Worm (Caenorhabditis elegans) whole organism, mixed stage, embryonic: ENCODE data around the gene C46C2.6.

Experiments used
- M03D4.4 ChIP-seq: sonication (generic microtip); optimal IDR thresholded peaks from 2 replicates; lab custom pipeline; 2017; ENCODE audit warnings: mild to moderate bottlenecking, missing genetic modification characterization, missing compliant biosample characterization
- bed-3 ChIP-seq: fragments of 200-800 bp; sonication (Bioruptor generic); optimal IDR thresholded peaks from 3 replicates; lab custom pipeline; 2018; ENCODE audit warnings: mild to moderate bottlenecking, missing genetic modification characterization, moderate library complexity, missing compliant biosample characterization
- blmp-1 ChIP-seq: fragments of 150-350 bp; optimal IDR thresholded peaks from 2 replicates; lab custom pipeline; 2014; ENCODE audit warnings: missing biosample characterization, missing genetic modification characterization
- ceh-39 ChIP-seq: fragments of 150-350 bp; optimal IDR thresholded peaks from 2 replicates; lab custom pipeline; 2014; ENCODE audit warnings: missing biosample characterization, missing genetic modification characterization
- ceh-43 ChIP-seq: fragments of 200-800 bp; sonication (Bioruptor generic); optimal IDR thresholded peaks from 2 replicates; lab custom pipeline; 2018; ENCODE audit warnings: mild to moderate bottlenecking, missing genetic modification characterization, moderate library complexity, missing compliant biosample characterization
- ceh-83 ChIP-seq: fragments of 200-800 bp; sonication (Bioruptor generic); optimal IDR thresholded peaks from 2 replicates; lab custom pipeline; 2018; ENCODE audit warnings: mild to moderate bottlenecking, missing genetic modification characterization, missing compliant biosample characterization
- ces-1 ChIP-seq: fragments of 150-350 bp; optimal IDR thresholded peaks from 2 replicates; lab custom pipeline; 2014; ENCODE audit warnings: missing biosample characterization, missing genetic modification reagents, missing genetic modification characterization
- cnd-1 ChIP-seq: fragments of 200-800 bp; sonication (Bioruptor generic); optimal IDR thresholded peaks from 2 replicates; lab custom pipeline; 2018; ENCODE audit warnings: mild to moderate bottlenecking, missing genetic modification characterization, missing compliant biosample characterization
- drap-1 ChIP-seq: fragments of 200-800 bp; sonication (Bioruptor generic); optimal IDR thresholded peaks from 3 replicates; lab custom pipeline; 2018; ENCODE audit warnings: mild to moderate bottlenecking, missing genetic modification characterization, missing compliant biosample characterization
- elt-1 ChIP-seq: sonication (generic microtip); optimal IDR thresholded peaks from 2 replicates; lab custom pipeline; 2017; ENCODE audit warnings: missing genetic modification characterization, mild to moderate bottlenecking, missing compliant biosample characterization, antibody characterized with exemption, moderate library complexity, borderline replicate concordance; ENCODE audit not compliant: insufficient read depth
- elt-3 ChIP-seq: fragments of 150-350 bp; optimal IDR thresholded peaks from 2 replicates; lab custom pipeline; 2014; ENCODE audit warnings: missing biosample characterization, missing genetic modification characterization
- flh-1 ChIP-seq: fragments of 200-800 bp; sonication (Bioruptor generic); optimal IDR thresholded peaks from 2 replicates; lab custom pipeline; 2018; ENCODE audit warnings: mild to moderate bottlenecking, missing genetic modification characterization, moderate library complexity, missing compliant biosample characterization
- ham-2 ChIP-seq: fragments of 200-800 bp; sonication (Bioruptor generic); optimal IDR thresholded peaks from 2 replicates; lab custom pipeline; 2018; ENCODE audit warnings: mild to moderate bottlenecking, missing genetic modification characterization, missing compliant biosample characterization
- hlh-1 ChIP-seq: fragments of 150-350 bp; optimal IDR thresholded peaks from 2 replicates; lab custom pipeline; 2014; ENCODE audit warnings: missing biosample characterization, missing genetic modification reagents, missing genetic modification characterization
- lin-13 ChIP-seq: fragments of 150-350 bp; optimal IDR thresholded peaks from 2 replicates; lab custom pipeline; 2014; ENCODE audit warnings: missing biosample characterization, missing genetic modification characterization
- lin-32 ChIP-seq: fragments of 200-800 bp; sonication (Bioruptor generic); optimal IDR thresholded peaks from 2 replicates; lab custom pipeline; 2018; ENCODE audit warnings: mild to moderate bottlenecking, missing genetic modification characterization, missing compliant biosample characterization
- lsy-2 ChIP-seq: fragments of 150-350 bp; optimal IDR thresholded peaks from 2 replicates; lab custom pipeline; 2014; ENCODE audit warnings: missing biosample characterization, missing genetic modification characterization
- mab-5 ChIP-seq: fragments of 150-350 bp; optimal IDR thresholded peaks from 2 replicates; lab custom pipeline; 2014; ENCODE audit warnings: missing biosample characterization, missing genetic modification characterization
- mls-2 ChIP-seq: sonication (generic microtip); optimal IDR thresholded peaks from 2 replicates; lab custom pipeline; 2016; ENCODE audit warnings: mild to moderate bottlenecking, missing genetic modification characterization, moderate library complexity, missing compliant biosample characterization
- nhr-2 ChIP-seq: fragments of 150-350 bp; optimal IDR thresholded peaks from 2 replicates; lab custom pipeline; 2014; ENCODE audit warnings: missing biosample characterization, missing genetic modification characterization
- nhr-237 ChIP-seq: fragments of 150-350 bp; optimal IDR thresholded peaks from 2 replicates; lab custom pipeline; 2014; ENCODE audit warnings: missing biosample characterization, missing genetic modification characterization
- nhr-28 ChIP-seq: fragments of 150-350 bp; optimal IDR thresholded peaks from 2 replicates; lab custom pipeline; 2014; ENCODE audit warnings: missing biosample characterization, missing genetic modification characterization
- nhr-76 ChIP-seq: sonication (generic microtip); optimal IDR thresholded peaks from 2 replicates; lab custom pipeline; 2017; ENCODE audit warnings: missing biosample characterization, missing genetic modification characterization
- pha-4 ChIP-seq: fragments of 150-350 bp; optimal IDR thresholded peaks from 2 replicates; lab custom pipeline; 2018; ENCODE audit warnings: missing biosample characterization, missing genetic modification reagents, missing genetic modification characterization
- snpc-4 ChIP-seq: fragments of 150-350 bp; optimal IDR thresholded peaks from 2 replicates; lab custom pipeline; 2014; ENCODE audit warnings: missing biosample characterization, missing genetic modification characterization
- sptf-1 ChIP-seq: sonication (generic microtip); optimal IDR thresholded peaks from 2 replicates; lab custom pipeline; 2017; ENCODE audit warnings: mild to moderate bottlenecking, missing genetic modification characterization, moderate library complexity, missing compliant biosample characterization
- tbx-8 ChIP-seq: fragments of 200-800 bp; sonication (Bioruptor generic); optimal IDR thresholded peaks from 2 replicates; lab custom pipeline; 2018; ENCODE audit warnings: mild to moderate bottlenecking, missing genetic modification characterization, moderate library complexity, missing compliant biosample characterization
- unc-120 ChIP-seq: sonication (generic microtip); optimal IDR thresholded peaks from 2 replicates; lab custom pipeline; 2017; ENCODE audit warnings: missing genetic modification characterization, missing compliant biosample characterization; ENCODE audit not compliant: poor library complexity, severe bottlenecking
- unc-39 ChIP-seq: fragments of 150-350 bp; optimal IDR thresholded peaks from 2 replicates; lab custom pipeline; 2014; ENCODE audit warnings: missing biosample characterization, missing genetic modification characterization
- unc-62 ChIP-seq: fragments of 150-350 bp; optimal IDR thresholded peaks from 2 replicates; lab custom pipeline; 2014; ENCODE audit warnings: missing biosample characterization, missing genetic modification reagents, missing genetic modification characterization
- zip-8 ChIP-seq: fragments of 150-350 bp; optimal IDR thresholded peaks from 2 replicates; lab custom pipeline; 2014; ENCODE audit warnings: missing biosample characterization, missing genetic modification characterization

Gene C46C2.6

DNA sequence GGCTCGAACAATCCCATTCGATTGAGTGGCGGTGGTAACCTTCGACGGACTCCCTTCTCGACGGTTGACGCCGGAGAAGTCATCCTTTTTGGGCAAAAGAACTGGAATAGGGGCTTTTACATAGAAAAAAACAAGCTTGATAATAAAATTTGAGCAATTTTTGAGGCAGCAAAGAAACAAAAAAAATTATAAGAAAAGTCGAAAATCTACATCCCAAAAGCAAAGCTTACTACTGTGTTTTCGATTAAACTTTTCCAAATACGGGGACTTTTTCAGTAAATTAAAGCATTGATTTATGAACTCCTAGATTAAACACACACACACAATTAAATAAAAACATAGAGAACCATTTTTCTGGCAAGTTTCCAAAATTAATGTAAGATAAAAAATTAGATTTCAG, 43.8 kb downstream of the C46C2.6 start, which contains the start of gene Y11D7A.9:
Y11D7A.9 (minus strand) TSS at position 101 of the 400 bp plus-strand sequence.
- TF ChIP-seq hlh-1 (tag; lab: Kevin White, UChicago) (no peak), tbx-8 (GFP tag; lab: Kevin White, UChicago) (no peak), sptf-1 (tag; lab: Kevin White, UChicago) (no peak), nhr-2 (tag; lab: Kevin White, UChicago) (no peak), lin-13 (tag; lab: Kevin White, UChicago) (no peak), unc-39 (tag; lab: Kevin White, UChicago) (no peak), pha-4 (tag; lab: Kevin White, UChicago) (no peak)

DNA sequence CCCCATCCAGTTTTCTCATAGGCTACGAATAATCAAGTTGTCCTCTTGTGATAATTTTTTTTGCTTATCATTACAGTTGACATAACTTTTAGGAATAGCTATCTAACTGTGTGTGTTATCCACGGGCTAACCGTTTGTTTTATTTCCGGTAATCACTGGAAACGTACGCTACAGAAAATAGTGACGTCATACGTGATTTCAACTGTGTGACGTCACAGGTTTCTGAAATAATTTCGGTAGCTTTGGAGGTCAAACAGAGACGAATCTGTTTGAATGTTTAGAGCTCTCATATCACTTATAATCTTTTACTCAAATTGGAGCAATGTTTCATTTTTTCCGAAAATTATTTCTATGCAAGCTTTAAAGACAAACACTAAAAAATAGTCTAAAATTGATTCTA, 44.6 kb downstream of the C46C2.6 start:
- TF ChIP-seq bed-3 (GFP tag; lab: Kevin White, UChicago) (no peak), zip-8 (tag; lab: Kevin White, UChicago) (peak; percentile 88)
- TF ChIP-seq, all 35 proteins: peak for 1

DNA sequence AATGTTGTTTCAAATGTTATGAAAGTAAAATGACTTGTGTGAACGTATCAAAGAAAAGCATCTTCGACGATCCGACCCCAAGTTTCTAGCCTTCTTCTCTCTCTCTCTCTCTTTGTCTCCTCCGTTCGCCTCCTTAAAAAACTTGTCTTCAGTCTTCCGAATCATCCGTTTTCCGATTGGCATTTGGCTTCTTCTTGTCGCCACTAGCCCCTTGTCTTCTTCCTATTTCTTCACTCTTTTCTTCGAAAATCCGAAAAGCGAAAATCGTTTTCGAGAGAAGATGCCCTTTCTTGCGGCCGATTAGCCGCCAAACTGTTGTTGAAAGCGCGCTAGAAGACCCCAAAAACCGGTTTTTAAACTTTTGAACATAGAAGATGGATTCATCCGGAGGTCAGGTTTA, 46.3 kb downstream of the C46C2.6 start:
- TF ChIP-seq nhr-28 (tag; lab: Kevin White, UChicago) (no peak), hlh-1 (tag; lab: Kevin White, UChicago) (no peak), lin-13 (tag; lab: Kevin White, UChicago) (no peak), elt-3 (tag; lab: Kevin White, UChicago) (no peak), tbx-8 (GFP tag; lab: Kevin White, UChicago) (no peak), ces-1 (GFP tag; lab: Kevin White, UChicago) (no peak), zip-8 (tag; lab: Kevin White, UChicago) (no peak), ham-2 (GFP tag; lab: Kevin White, UChicago) (peak; percentile 6), cnd-1 (no peak)

DNA sequence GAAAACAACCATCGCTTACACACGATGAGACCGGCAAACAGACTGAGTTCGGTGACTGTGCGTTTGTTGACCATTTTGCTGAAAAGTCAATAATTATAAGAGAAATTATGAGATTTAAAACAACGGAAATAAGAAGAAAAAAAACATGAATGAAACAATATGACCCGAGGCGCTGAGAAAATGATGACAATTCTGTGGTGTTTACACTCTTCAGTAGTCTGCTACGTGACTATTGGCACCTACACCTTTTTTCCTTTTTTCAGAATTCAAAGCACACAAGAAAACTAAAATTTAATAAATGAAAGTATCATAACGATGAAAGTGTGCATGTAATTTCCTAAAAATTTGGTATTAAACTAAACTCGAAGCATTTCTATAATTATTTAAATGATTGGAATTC, 47.5 kb downstream of the C46C2.6 start, which contains the start of gene Y11D7A.10:
Y11D7A.10 (minus strand) TSS at position 82 of the 400 bp plus-strand sequence.
- TF ChIP-seq sptf-1 (tag; lab: Kevin White, UChicago), result no peak
- no peak for TF ChIP-seq unc-39 (tag; lab: Kevin White, UChicago)
- TF ChIP-seq pha-4 (tag; lab: Kevin White, UChicago), result no peak
- no peak for TF ChIP-seq unc-62 (GFP tag; lab: Kevin White, UChicago)
- TF ChIP-seq nhr-76 (tag; lab: Kevin White, UChicago), result no peak
- TF ChIP-seq bed-3 (GFP tag; lab: Kevin White, UChicago), result no peak
- TF ChIP-seq lin-32 (GFP tag; lab: Kevin White, UChicago), result no peak
- TF ChIP-seq M03D4.4 (tag; lab: Kevin White, UChicago), result no peak
- TF ChIP-seq ceh-83 (GFP tag; lab: Kevin White, UChicago), result no peak
- no peak for TF ChIP-seq drap-1 (GFP tag; lab: Kevin White, UChicago)
- no peak for TF ChIP-seq ceh-39
- no peak for TF ChIP-seq ceh-43 (GFP tag; lab: Kevin White, UChicago)
- TF ChIP-seq snpc-4 (tag; lab: Kevin White, UChicago), result no peak
- TF ChIP-seq blmp-1, result no peak
- no peak for TF ChIP-seq elt-1
- TF ChIP-seq unc-120, result no peak
- TF ChIP-seq lin-13 (tag; lab: Kevin White, UChicago), result no peak
- no peak for TF ChIP-seq nhr-2 (tag; lab: Kevin White, UChicago)
- TF ChIP-seq ces-1 (GFP tag; lab: Kevin White, UChicago), result no peak
- TF ChIP-seq, all 35 proteins: peak for 0

DNA sequence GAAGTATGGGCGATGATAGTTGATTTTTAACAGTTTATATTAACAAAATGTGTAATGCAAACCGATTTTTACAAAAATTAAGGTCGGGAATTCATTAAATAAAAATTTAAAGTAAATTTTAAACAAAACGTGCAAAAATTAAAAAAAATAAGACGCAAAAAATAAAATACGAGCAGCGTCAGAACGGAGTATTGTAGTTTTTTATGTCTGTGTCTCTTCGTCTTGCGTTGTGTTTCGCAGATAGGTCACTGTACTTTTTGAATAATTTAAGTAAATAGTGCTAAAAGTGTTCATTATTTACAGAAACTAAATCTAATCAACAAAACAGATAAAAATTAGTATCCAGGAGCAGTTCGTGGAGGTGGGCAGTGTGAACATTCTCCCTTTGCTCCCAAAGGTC, 48.1 kb downstream of the C46C2.6 start:
- no peak for TF ChIP-seq tbx-8 (GFP tag; lab: Kevin White, UChicago)
- TF ChIP-seq ceh-39, result no peak
- no peak for TF ChIP-seq mab-5 (tag; lab: Kevin White, UChicago)
- no peak for TF ChIP-seq mls-2
- TF ChIP-seq drap-1 (GFP tag; lab: Kevin White, UChicago), result no peak
- peak; percentile 25 for TF ChIP-seq pha-4 (tag; lab: Kevin White, UChicago)
- peak; percentile 3 for TF ChIP-seq nhr-237
- TF ChIP-seq sptf-1 (tag; lab: Kevin White, UChicago), result no peak
- no peak for TF ChIP-seq snpc-4 (tag; lab: Kevin White, UChicago)
- TF ChIP-seq M03D4.4 (tag; lab: Kevin White, UChicago), result no peak
- TF ChIP-seq lsy-2, result peak; percentile 26
- no peak for TF ChIP-seq ceh-43 (GFP tag; lab: Kevin White, UChicago)
- no peak for TF ChIP-seq elt-1
- TF ChIP-seq flh-1 (GFP tag; lab: Kevin White, UChicago), result no peak
